Fruit fly (Drosophila melanogaster) whole organism, larva: Measurements from ENCODE around the gene Vps13D.

Source experiments
- noc ChIP-seq: fragments of 200-800 bp; sonication (Bioruptor generic); optimal IDR thresholded peaks from 3 replicates; lab custom pipeline; 2019; ENCODE audit warnings: missing biosample characterization, mild to moderate bottlenecking, missing genetic modification characterization, moderate library complexity

Gene Vps13D

DNA sequence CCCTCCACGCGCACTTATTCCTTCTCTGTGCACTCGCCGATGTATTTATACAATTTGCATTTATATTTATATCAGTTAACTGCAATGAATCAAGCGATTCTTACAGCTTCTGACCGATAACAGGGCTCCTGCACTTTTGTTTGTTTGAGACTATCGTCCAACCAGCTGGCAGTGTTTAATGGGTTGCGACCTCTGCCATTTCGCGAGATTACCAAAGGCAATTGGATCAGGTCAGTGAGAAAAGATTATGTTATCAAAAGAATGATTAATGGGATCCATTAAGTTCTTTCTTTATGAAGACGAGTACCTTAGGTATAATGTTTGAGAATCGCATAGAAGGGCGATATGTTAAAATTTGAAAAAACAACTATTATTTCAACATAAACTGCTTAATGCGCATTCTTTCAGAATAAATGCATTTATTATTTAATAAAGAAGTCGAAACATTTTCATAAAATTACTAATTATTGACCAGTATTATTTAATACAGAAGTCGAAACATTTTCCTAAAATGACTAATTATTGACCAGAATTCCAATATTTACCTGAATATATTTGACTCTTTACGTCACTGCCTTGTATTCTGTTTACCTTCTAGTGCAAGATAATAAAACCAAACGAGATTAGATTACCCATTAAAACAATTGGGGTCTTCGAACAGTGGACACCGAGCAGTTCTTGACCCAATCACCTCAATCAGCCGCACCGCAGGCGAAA, 44.7 kb downstream of the Vps13D start:
- no peak for TF ChIP-seq noc (tag; lab: Kevin White, UChicago)

dm6 chr3L:12800167-12800566, 45.3 kb downstream of the Vps13D start:
- TF ChIP-seq noc (tag; lab: Kevin White, UChicago) = no peak

dm6 chr3L:12802443-12802865, 47.6 kb downstream of the Vps13D start:
- no peak for TF ChIP-seq noc (tag; lab: Kevin White, UChicago)

DNA sequence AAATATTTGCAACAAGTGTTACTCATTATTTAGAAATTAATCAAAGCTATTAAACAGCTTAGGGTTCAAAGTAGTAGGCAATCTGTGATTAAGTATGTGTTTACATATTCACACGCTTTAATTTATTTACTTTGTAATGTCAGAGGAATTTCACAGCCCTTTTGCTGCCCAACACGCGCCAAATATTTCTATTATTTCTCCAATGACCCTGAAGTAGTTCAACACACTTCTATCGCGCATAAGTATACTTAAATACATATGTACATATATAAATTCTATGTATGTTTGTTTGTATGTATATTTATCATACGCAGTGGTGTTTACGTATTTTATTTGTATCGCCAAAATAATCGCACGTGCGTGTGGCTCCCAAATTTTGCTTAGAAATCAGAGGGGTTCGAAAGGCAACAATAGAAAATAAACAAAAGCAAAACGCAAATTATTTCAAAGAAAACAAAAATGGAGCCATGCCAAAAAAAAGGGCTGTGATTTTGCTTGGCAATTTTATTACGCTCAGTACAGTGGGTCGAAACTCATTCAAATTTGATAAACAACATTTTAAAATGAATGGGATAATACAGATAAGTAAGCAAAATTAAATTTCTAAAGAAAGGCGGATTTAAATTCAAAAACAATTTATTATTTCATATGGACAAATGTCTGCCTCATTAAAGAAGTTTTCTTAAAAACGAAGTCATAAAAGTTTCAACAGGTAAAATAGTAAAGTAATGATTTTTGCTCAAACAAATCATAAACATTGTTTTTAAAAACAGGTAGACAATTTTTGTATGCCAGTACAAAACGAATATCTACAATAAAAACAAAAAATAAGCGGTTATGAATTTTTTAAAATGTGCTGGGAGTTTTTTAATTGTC, 48.5 kb downstream of the Vps13D start:
- peak; percentile 80 for TF ChIP-seq noc (tag; lab: Kevin White, UChicago)

- no peak for TF ChIP-seq noc (tag; lab: Kevin White, UChicago)
Observed at dm6 chr3L:12804035-12804729, 49.3 kb downstream of the Vps13D start.

- TF ChIP-seq noc (tag; lab: Kevin White, UChicago) = peak; percentile 26
Observed at dm6 chr3L:12804730-12805170, 49.9 kb downstream of the Vps13D start, which contains the start of gene Atg1. Atg1 (minus strand) TSS chr3L:12805116.

dm6 chr3L:12805660-12806289, 50.9 kb downstream of the Vps13D start, which contains the start of gene Sap130:
Sap130 (plus strand) TSS chr3L:12805902.
- TF ChIP-seq noc (tag; lab: Kevin White, UChicago) = no peak

dm6 chr3L:12806290-12806743, 51.5 kb downstream of the Vps13D start:
- TF ChIP-seq noc (tag; lab: Kevin White, UChicago) = peak; percentile 45

DNA sequence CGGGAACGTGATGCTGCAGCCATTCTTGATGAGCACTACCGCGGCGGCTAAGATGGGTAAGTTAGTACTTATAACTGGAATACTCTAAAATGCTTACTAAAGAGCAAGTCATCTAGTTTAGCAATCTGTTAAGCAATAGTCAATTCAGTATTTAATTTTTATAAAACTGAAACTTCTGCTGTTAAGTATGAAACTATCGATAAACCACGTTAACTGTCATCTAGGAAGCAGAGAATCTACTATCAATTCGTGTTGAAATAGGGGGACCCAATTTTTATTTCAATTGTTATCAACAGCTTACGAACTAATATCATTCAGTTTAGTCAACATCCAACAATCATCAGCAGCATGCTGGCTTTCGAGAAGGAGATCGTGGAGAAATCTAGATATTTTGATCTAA, 53.6 kb downstream of the Vps13D start, which contains the start of gene CG32110:
CG32110 (plus strand) TSS at position 301 of the 400 bp plus-strand sequence.
- no peak for TF ChIP-seq noc (tag; lab: Kevin White, UChicago)

dm6 chr3L:12813907-12814306, 59.1 kb downstream of the Vps13D start, which contains the start of the genes Sf3a2 and CG42588:
Sf3a2 (minus strand) TSS chr3L:12814019.
CG42588 (plus strand) TSS chr3L:12814254.
- no peak for TF ChIP-seq noc (tag; lab: Kevin White, UChicago)

DNA sequence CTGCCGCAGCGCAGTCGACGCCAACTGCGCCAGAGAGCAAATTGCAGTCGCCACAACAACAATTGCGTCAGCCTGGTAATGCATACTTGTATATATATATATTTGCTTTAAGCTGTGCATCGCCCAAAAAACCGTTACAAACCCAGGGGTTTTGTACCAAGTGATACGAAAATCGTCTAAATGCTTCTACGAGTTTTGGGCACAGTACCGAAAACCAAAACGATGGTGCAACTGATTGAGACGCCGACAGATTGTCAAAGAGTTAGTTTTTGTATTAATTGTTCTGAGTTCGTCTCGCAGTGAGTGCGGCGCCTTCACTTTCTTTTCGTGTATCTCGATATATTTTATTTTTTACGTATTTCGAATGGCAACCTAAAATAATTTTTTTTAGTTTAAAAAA, 60.0 kb downstream of the Vps13D start:
- TF ChIP-seq noc (tag; lab: Kevin White, UChicago) = no peak

dm6 chr3L:12815756-12816155, 60.9 kb downstream of the Vps13D start:
- TF ChIP-seq noc (tag; lab: Kevin White, UChicago) = no peak
